Fruit fly (Drosophila melanogaster): ENCODE data around the gene CG31546.

The CG31546 gene

DNA sequence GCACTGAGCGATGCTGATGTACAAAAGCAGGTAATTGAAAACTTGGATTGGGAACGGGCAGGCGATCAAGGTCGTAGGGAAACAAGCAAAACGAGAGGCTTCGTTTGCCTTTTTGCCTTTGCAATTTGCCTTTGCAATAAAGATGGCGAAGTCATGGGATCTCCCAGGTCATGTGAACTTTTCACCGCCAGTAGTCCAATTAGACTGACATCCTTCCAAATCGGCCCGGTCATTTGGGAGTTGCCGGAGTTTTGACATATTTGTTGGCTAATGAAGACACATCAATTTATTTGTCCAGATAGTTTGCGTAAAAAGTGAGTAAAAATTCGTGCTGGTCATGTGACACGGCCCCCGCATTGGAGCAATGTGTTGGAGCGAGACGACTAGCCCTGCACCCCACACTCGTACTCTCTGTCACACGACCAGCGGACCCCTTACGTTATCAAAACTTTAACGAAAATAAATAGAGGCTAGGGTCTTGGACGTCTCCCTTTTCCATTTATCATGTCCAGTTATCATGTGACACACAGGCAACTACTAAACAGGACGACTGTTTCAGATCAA lies 43.3 kb downstream of the CG31546 start:
- TF ChIP-seq gce (GFP tag; IDR thresholded peaks at IDR 0.05) (no peak), CG6791 (GFP tag; IDR thresholded peaks at IDR 0.05; ENCODE audit: partially characterized antibody) (no peak), CG14965 (GFP tag; optimal IDR thresholded peaks at IDR 0.05; ENCODE audit: borderline replicate concordance) (no peak), Pdp1 (GFP tag; optimal IDR thresholded peaks at IDR 0.05) (peak in 1 of 2 experiments; percentile 64), phol (tag; optimal IDR thresholded peaks at IDR 0.05) (peak; percentile 28), Atf-2 (GFP tag; optimal IDR thresholded peaks at IDR 0.05) (no peak), zfh2 (GFP tag; optimal IDR thresholded peaks at IDR 0.05) (no peak), CG1603 (tag; optimal IDR thresholded peaks at IDR 0.05) (no peak), CG13424 (tag; optimal IDR thresholded peaks at IDR 0.05) (no peak), YL-1 (GFP tag; optimal IDR thresholded peaks at IDR 0.05) (peak; percentile 78), ssp (GFP tag; IDR thresholded peaks at IDR 0.05) (no peak), Rx (GFP tag; IDR thresholded peaks at IDR 0.05) (no peak), Atf6 (GFP tag; IDR thresholded peaks at IDR 0.05) (no peak), dan (GFP tag; IDR thresholded peaks at IDR 0.05) (no peak), CG1647 (GFP tag; optimal IDR thresholded peaks at IDR 0.05) (no peak), ara (GFP tag; IDR thresholded peaks at IDR 0.05) (no peak), mirr (GFP tag; optimal IDR thresholded peaks at IDR 0.05) (peak; percentile 24), toy (GFP tag; IDR thresholded peaks at IDR 0.05) (no peak), CG14710 (tag; optimal IDR thresholded peaks at IDR 0.05) (no peak), pnt (GFP tag; optimal IDR thresholded peaks at IDR 0.05) (no peak), Awh (GFP tag; IDR thresholded peaks at IDR 0.05) (no peak), nerfin-1 (tag; optimal IDR thresholded peaks at IDR 0.05) (no peak), nerfin-2 (GFP tag; IDR thresholded peaks at IDR 0.05; ENCODE audit: partially characterized antibody) (0 out of 2 replicates have a peak, but pooled peaks have one; percentile 28), Deaf1 (tag; optimal IDR thresholded peaks at IDR 0.05) (peak; percentile 41), sqz (GFP tag; optimal IDR thresholded peaks at IDR 0.05) (no peak), CG31388 (GFP tag; optimal IDR thresholded peaks at IDR 0.05) (no peak), Abd-B (GFP tag; optimal IDR thresholded peaks at IDR 0.05) (no peak), cwo (GFP tag; optimal IDR thresholded peaks at IDR 0.05) (peak; percentile 79), B-H2 (GFP tag; optimal IDR thresholded peaks at IDR 0.05) (peak; percentile 28), Jarid2 (GFP tag; optimal IDR thresholded peaks at IDR 0.05) (no peak), CG18476 (GFP tag; optimal IDR thresholded peaks at IDR 0.05) (no peak), Xrp1 (GFP tag; IDR thresholded peaks at IDR 0.05) (no peak), CG13894 (tag; optimal IDR thresholded peaks at IDR 0.05) (no peak), CG13296 (GFP tag; optimal IDR thresholded peaks at IDR 0.05) (no peak), CG1832 (GFP tag; optimal IDR thresholded peaks at IDR 0.05) (no peak), mam (GFP tag; optimal IDR thresholded peaks at IDR 0.05) (no peak), lola (GFP tag; optimal IDR thresholded peaks at IDR 0.05) (no peak), CG14667 (GFP tag; IDR thresholded peaks at IDR 0.05) (no peak), CG6813 (GFP tag; optimal IDR thresholded peaks at IDR 0.05) (no peak), usp (GFP tag; optimal IDR thresholded peaks at IDR 0.05) (no peak), MTF-1 (GFP tag; optimal IDR thresholded peaks at IDR 0.05; ENCODE audit: borderline replicate concordance) (no peak), Dad (GFP tag; optimal IDR thresholded peaks at IDR 0.05) (no peak), br (optimal IDR thresholded peaks at IDR 0.05) (no peak), gfzf (GFP tag; optimal IDR thresholded peaks at IDR 0.05) (no peak), CG6654 (GFP tag; optimal IDR thresholded peaks at IDR 0.05) (no peak), HLH54F (GFP tag; optimal IDR thresholded peaks at IDR 0.05) (no peak), zfh1 (GFP tag; IDR thresholded peaks at IDR 0.05) (no peak), corto (GFP tag; optimal IDR thresholded peaks at IDR 0.05) (no peak), Ada2b (GFP tag; IDR thresholded peaks at IDR 0.05) (no peak), cad (GFP tag; optimal IDR thresholded peaks at IDR 0.05) (peak; percentile 39), dimm (GFP tag; IDR thresholded peaks at IDR 0.05) (no peak)
